Worm (Caenorhabditis elegans): ENCODE data around the gene nas-16.

The nas-16 gene

ce11 chrV:11435242-11435641 is 43.1 kb downstream of the nas-16 start:
- TF ChIP-seq unc-120 (tag; optimal IDR thresholded peaks at IDR 0.05; ENCODE audit: poor library complexity, severe bottlenecking) (no peak), unc-39 (tag; optimal IDR thresholded peaks at IDR 0.05) (no peak), lsy-2 (tag; optimal IDR thresholded peaks at IDR 0.05) (no peak), snpc-4 (tag; optimal IDR thresholded peaks at IDR 0.05) (no peak), M03D4.4 (tag; optimal IDR thresholded peaks at IDR 0.05) (no peak), bed-3 (GFP tag; optimal IDR thresholded peaks at IDR 0.05) (no peak), elt-1 (tag; optimal IDR thresholded peaks at IDR 0.05; ENCODE audit: borderline replicate concordance, insufficient read depth) (no peak), ham-2 (GFP tag; optimal IDR thresholded peaks at IDR 0.05) (no peak), pha-4 (tag; optimal IDR thresholded peaks at IDR 0.05) (no peak), ceh-43 (GFP tag; optimal IDR thresholded peaks at IDR 0.05) (no peak), blmp-1 (tag; optimal IDR thresholded peaks at IDR 0.05) (no peak), ceh-83 (GFP tag; optimal IDR thresholded peaks at IDR 0.05) (no peak), mab-5 (tag; optimal IDR thresholded peaks at IDR 0.05) (no peak), elt-3 (tag; optimal IDR thresholded peaks at IDR 0.05) (no peak)

- TF ChIP-seq ces-1 (GFP tag; optimal IDR thresholded peaks at IDR 0.05), result peak; percentile 67
- TF ChIP-seq ceh-43 (GFP tag; optimal IDR thresholded peaks at IDR 0.05), result no peak
- no peak for TF ChIP-seq nhr-2 (tag; optimal IDR thresholded peaks at IDR 0.05)
- peak; percentile 47 for TF ChIP-seq zip-8 (tag; optimal IDR thresholded peaks at IDR 0.05)
These were observed 44.3 kb downstream of the nas-16 start for ce11 chrV:11436407-11436806.

- TF ChIP-seq nhr-28 (tag; optimal IDR thresholded peaks at IDR 0.05) (no peak), ceh-39 (tag; optimal IDR thresholded peaks at IDR 0.05) (no peak)
These were observed 46.3 kb downstream of the nas-16 start, which contains the start of gene dmsr-1 for ce11 chrV:11438464-11438863. Gene dmsr-1 (plus strand): TSS chrV:11438764.

- TF ChIP-seq M03D4.4 (tag; optimal IDR thresholded peaks at IDR 0.05) (no peak), ceh-43 (GFP tag; optimal IDR thresholded peaks at IDR 0.05) (no peak), nhr-76 (tag; optimal IDR thresholded peaks at IDR 0.05) (no peak), sem-2 (GFP tag; optimal IDR thresholded peaks at IDR 0.05) (no peak), ces-1 (GFP tag; optimal IDR thresholded peaks at IDR 0.05) (no peak), blmp-1 (tag; optimal IDR thresholded peaks at IDR 0.05) (no peak), elt-3 (tag; optimal IDR thresholded peaks at IDR 0.05) (no peak), ceh-39 (tag; optimal IDR thresholded peaks at IDR 0.05) (no peak), flh-1 (GFP tag; optimal IDR thresholded peaks at IDR 0.05) (no peak), drap-1 (GFP tag; optimal IDR thresholded peaks at IDR 0.05) (no peak), tbx-8 (GFP tag; optimal IDR thresholded peaks at IDR 0.05) (no peak), mls-2 (tag; optimal IDR thresholded peaks at IDR 0.05) (no peak)
These were observed 47.1 kb downstream of the nas-16 start for ce11 chrV:11439202-11439601.
